Worm (Caenorhabditis elegans) whole organism, L2 larva: ENCODE data around the gene set-30.

Experiments used
- ZK546.5 ChIP-seq: sonication (generic microtip); optimal IDR thresholded peaks from 2 replicates; lab custom pipeline; 2017; ENCODE audit warnings: missing biosample characterization, missing genetic modification characterization
- elt-1 ChIP-seq: fragments of 150-350 bp; optimal IDR thresholded peaks from 2 replicates; lab custom pipeline; 2014; ENCODE audit warnings: missing biosample characterization, missing genetic modification characterization
- fos-1 ChIP-seq: fragments of 150-350 bp; optimal IDR thresholded peaks from 2 replicates; lab custom pipeline; 2014; ENCODE audit warnings: missing biosample characterization, missing genetic modification characterization
- lin-13 ChIP-seq: fragments of 150-350 bp; optimal IDR thresholded peaks from 2 replicates; lab custom pipeline; 2014; ENCODE audit warnings: missing biosample characterization, missing genetic modification reagents, missing genetic modification characterization
- nhr-12 ChIP-seq: fragments of 150-350 bp; optimal IDR thresholded peaks from 2 replicates; lab custom pipeline; 2014; ENCODE audit warnings: missing biosample characterization, missing genetic modification characterization
- unc-39 ChIP-seq: fragments of 150-350 bp; optimal IDR thresholded peaks from 2 replicates; lab custom pipeline; 2014; ENCODE audit warnings: missing biosample characterization, missing genetic modification characterization
- ztf-1 ChIP-seq: fragments of 200-800 bp; sonication (Bioruptor generic); conservative IDR thresholded peaks from 2 replicates; pipeline ENCODE4 v1.3.6; 2022; ENCODE audit warnings: missing genetic modification characterization, missing compliant biosample characterization
- ztf-11 ChIP-seq: sonication (generic microtip); optimal IDR thresholded peaks from 2 replicates; lab custom pipeline; 2017; ENCODE audit warnings: missing biosample characterization, missing genetic modification characterization

DNA sequence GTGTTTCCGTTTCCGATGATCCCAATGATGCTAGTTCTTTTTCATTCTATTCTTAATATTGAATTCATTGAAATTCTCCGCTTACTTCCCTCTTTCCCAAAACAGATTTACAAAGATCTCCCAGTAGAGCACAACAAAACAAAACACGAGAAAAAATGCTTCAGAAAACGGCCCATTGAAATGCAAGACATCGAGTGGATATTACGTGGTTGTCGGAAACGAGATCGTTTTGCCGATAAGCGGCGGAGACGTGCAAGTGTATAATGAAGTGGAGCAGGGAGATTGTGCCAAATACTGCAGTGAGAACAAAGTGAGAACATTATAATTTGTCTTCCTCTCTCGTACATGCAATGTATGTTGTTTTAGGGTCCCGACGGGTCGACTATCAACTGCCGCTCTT lies 27.4 kb downstream of the set-30 start:
- no peak for TF ChIP-seq ztf-11 (tag; lab: Kevin White, UChicago)
- TF ChIP-seq elt-1 (tag; lab: Kevin White, UChicago), result no peak
- TF ChIP-seq ZK546.5, result no peak
- TF ChIP-seq lin-13 (GFP tag; lab: Kevin White, UChicago), result no peak
- no peak for TF ChIP-seq unc-39 (tag; lab: Kevin White, UChicago)
- no peak for TF ChIP-seq ztf-1
- no peak for TF ChIP-seq fos-1 (tag; lab: Kevin White, UChicago)
- TF ChIP-seq nhr-12 (tag; lab: Kevin White, UChicago), result no peak
